Worm (Caenorhabditis elegans) whole organism, young adult: ENCODE results near the gene cha-1.

ENCODE experiments used
- D2030.7 ChIP-seq: fragments of 200-800 bp; sonication (Bioruptor generic); IDR thresholded peaks from 2 replicates; pipeline ENCODE4 v1.3.6; 2022; ENCODE audit warnings: missing genetic modification reagents, missing genetic modification characterization, missing compliant biosample characterization
- F37B4.10 ChIP-seq: fragments of 200-800 bp; sonication (Bioruptor generic); IDR thresholded peaks from 2 replicates; pipeline ENCODE4 v1.3.6; 2022; ENCODE audit warnings: missing genetic modification characterization, missing compliant biosample characterization
- F52B5.7 ChIP-seq: sonication (generic microtip); optimal IDR thresholded peaks from 2 replicates; lab custom pipeline; 2016; ENCODE audit warnings: mild to moderate bottlenecking, missing genetic modification characterization, missing compliant biosample characterization
- T07F8.4 ChIP-seq: sonication (generic microtip); optimal IDR thresholded peaks from 2 replicates; lab custom pipeline; 2016; ENCODE audit warnings: mild to moderate bottlenecking, missing genetic modification characterization, moderate library complexity, missing compliant biosample characterization
- T26A5.8 ChIP-seq: sonication (generic microtip); optimal IDR thresholded peaks from 2 replicates; lab custom pipeline; 2016; ENCODE audit warnings: missing genetic modification characterization, missing compliant biosample characterization
- Y56A3A.18 ChIP-seq: fragments of 200-800 bp; sonication (Bioruptor generic); IDR thresholded peaks from 2 replicates; pipeline ENCODE4 v1.3.6; 2022; ENCODE audit warnings: missing genetic modification reagents, missing genetic modification characterization, missing compliant biosample characterization
- aptf-2 ChIP-seq: fragments of 200-800 bp; sonication (Bioruptor generic); conservative IDR thresholded peaks from 2 replicates; pipeline ENCODE4 v1.3.6; 2022; ENCODE audit warnings: missing genetic modification reagents, missing genetic modification characterization, missing compliant biosample characterization
- aptf-3 ChIP-seq: fragments of 200-800 bp; sonication (Bioruptor generic); IDR thresholded peaks from 2 replicates; pipeline ENCODE4 v1.3.6; 2022; ENCODE audit warnings: missing genetic modification characterization, missing compliant biosample characterization
- attf-6 ChIP-seq: fragments of 200-800 bp; sonication (Bioruptor generic); IDR thresholded peaks from 2 replicates; pipeline ENCODE4 v1.3.6; 2022; ENCODE audit warnings: missing genetic modification reagents, missing genetic modification characterization, missing compliant biosample characterization
- cebp-1 ChIP-seq, 2 experiments: fragments of 200-800 bp in 1 of 2; sonication (Bioruptor generic) in 1 of 2; sonication (generic microtip) in 1 of 2; IDR thresholded peaks in 1 of 2; optimal IDR thresholded peaks in 1 of 2; 2 replicates each; pipeline versions ENCODE4 v1.3.6 to Lab custom; 2017 to 2022; ENCODE audit warnings: missing compliant biosample characterization in 2 of 2, missing genetic modification characterization in 2 of 2, mild to moderate bottlenecking in 1 of 2, missing genetic modification reagents in 1 of 2, moderate library complexity in 1 of 2
- dox-1 ChIP-seq: fragments of 200-800 bp; sonication (Bioruptor generic); IDR thresholded peaks from 2 replicates; pipeline ENCODE4 v1.3.6; 2022; ENCODE audit warnings: missing genetic modification reagents, missing genetic modification characterization, missing compliant biosample characterization
- efl-1 ChIP-seq: fragments of 150-350 bp; optimal IDR thresholded peaks from 2 replicates; lab custom pipeline; 2014; ENCODE audit warnings: missing biosample characterization, missing genetic modification reagents, missing genetic modification characterization
- fkh-3 ChIP-seq: sonication (generic microtip); optimal IDR thresholded peaks from 2 replicates; lab custom pipeline; 2016; ENCODE audit warnings: mild to moderate bottlenecking, missing genetic modification characterization, missing compliant biosample characterization
- gei-17 ChIP-seq: fragments of 200-800 bp; sonication (Bioruptor generic); optimal IDR thresholded peaks from 2 replicates; lab custom pipeline; 2018; ENCODE audit warnings: mild to moderate bottlenecking, missing genetic modification characterization, missing compliant biosample characterization
- hmg-1.2 ChIP-seq: fragments of 200-800 bp; sonication (Bioruptor generic); IDR thresholded peaks from 2 replicates; pipeline ENCODE4 v1.3.6; 2022; ENCODE audit warnings: missing genetic modification reagents, missing genetic modification characterization, missing compliant biosample characterization
- let-526 ChIP-seq: fragments of 200-800 bp; sonication (Bioruptor generic); IDR thresholded peaks from 2 replicates; pipeline ENCODE4 v1.3.6; 2022; ENCODE audit warnings: missing genetic modification reagents, missing genetic modification characterization, missing compliant biosample characterization
- lin-26 ChIP-seq: fragments of 200-800 bp; sonication (Bioruptor generic); IDR thresholded peaks from 2 replicates; pipeline ENCODE4 v1.3.6; 2022; ENCODE audit warnings: missing genetic modification reagents, missing genetic modification characterization, missing compliant biosample characterization
- lin-40 ChIP-seq: sonication (generic microtip); optimal IDR thresholded peaks from 2 replicates; lab custom pipeline; 2016; ENCODE audit warnings: missing genetic modification characterization, mild to moderate bottlenecking, missing compliant biosample characterization, missing genotype, missing genetic modification reagents
- lsy-27 ChIP-seq: sonication (generic microtip); optimal IDR thresholded peaks from 2 replicates; lab custom pipeline; 2017; ENCODE audit warnings: missing genetic modification characterization, mild to moderate bottlenecking, missing compliant biosample characterization, antibody characterized with exemption, missing genotype, borderline replicate concordance; ENCODE audit not compliant: insufficient read depth
- madf-3 ChIP-seq: fragments of 200-800 bp; sonication (Bioruptor generic); IDR thresholded peaks from 2 replicates; pipeline ENCODE4 v1.3.6; 2022; ENCODE audit warnings: missing genetic modification reagents, missing genetic modification characterization, missing compliant biosample characterization
- mcd-1 ChIP-seq: fragments of 200-800 bp; sonication (Bioruptor generic); IDR thresholded peaks from 2 replicates; pipeline ENCODE4 v1.3.6; 2022; ENCODE audit warnings: missing genetic modification reagents, missing genetic modification characterization, missing compliant biosample characterization
- mes-4 ChIP-seq: sonication (generic microtip); optimal IDR thresholded peaks from 2 replicates; lab custom pipeline; 2016; ENCODE audit warnings: missing genotype, missing genetic modification characterization, missing compliant biosample characterization
- nfya-2 ChIP-seq: fragments of 200-800 bp; sonication (Bioruptor generic); IDR thresholded peaks from 2 replicates; pipeline ENCODE4 v1.3.6; 2022; ENCODE audit warnings: missing genetic modification reagents, missing genetic modification characterization, missing compliant biosample characterization
- nhr-120 ChIP-seq: fragments of 200-800 bp; sonication (Bioruptor generic); IDR thresholded peaks from 2 replicates; pipeline ENCODE4 v1.3.6; 2022; ENCODE audit warnings: missing genetic modification characterization, missing compliant biosample characterization
- nhr-80 ChIP-seq: sonication (generic microtip); optimal IDR thresholded peaks from 2 replicates; lab custom pipeline; 2016; ENCODE audit warnings: missing genetic modification characterization, missing compliant biosample characterization
- rcor-1 ChIP-seq: fragments of 200-800 bp; sonication (Bioruptor generic); IDR thresholded peaks from 2 replicates; pipeline ENCODE4 v1.3.6; 2022; ENCODE audit warnings: missing genetic modification reagents, missing genetic modification characterization, missing compliant biosample characterization
- rpc-1 ChIP-seq, 2 experiments: fragments of 150-350 bp in 1 of 2; sonication (generic microtip) in 1 of 2; optimal IDR thresholded peaks; 2 replicates each; lab custom pipeline; 2014 to 2018; ENCODE audit warnings: missing biosample characterization in 1 of 2, missing genetic modification characterization in 1 of 2, missing genetic modification reagents in 1 of 2, missing genotype in 1 of 2
- sdz-38 ChIP-seq: sonication (generic microtip); optimal IDR thresholded peaks from 2 replicates; lab custom pipeline; 2016; ENCODE audit warnings: missing genotype, missing genetic modification characterization, missing compliant biosample characterization
- snpc-3.4 ChIP-seq: sonication (generic microtip); optimal IDR thresholded peaks from 2 replicates; lab custom pipeline; 2017; ENCODE audit warnings: missing genetic modification characterization, mild to moderate bottlenecking, missing compliant biosample characterization, antibody characterized with exemption, moderate library complexity, missing genotype, missing genetic modification reagents
- somi-1 ChIP-seq: fragments of 200-800 bp; sonication (Bioruptor generic); optimal IDR thresholded peaks from 2 replicates; lab custom pipeline; 2018; ENCODE audit warnings: mild to moderate bottlenecking, missing genetic modification characterization, missing compliant biosample characterization
- tbx-9 ChIP-seq: sonication (generic microtip); optimal IDR thresholded peaks from 2 replicates; lab custom pipeline; 2016; ENCODE audit warnings: borderline replicate concordance, missing genetic modification characterization, inconsistent platforms, missing compliant biosample characterization
- ztf-22 ChIP-seq: fragments of 200-800 bp; sonication (Bioruptor generic); optimal IDR thresholded peaks from 2 replicates; lab custom pipeline; 2018; ENCODE audit warnings: mild to moderate bottlenecking, missing genetic modification characterization, moderate library complexity, missing compliant biosample characterization
- ztf-26 ChIP-seq: sonication (generic microtip); optimal IDR thresholded peaks from 2 replicates; lab custom pipeline; 2017; ENCODE audit warnings: missing genetic modification characterization, missing compliant biosample characterization

The cha-1 gene

ce11 chrIV:3653420-3653823 lies 28.9 kb upstream of the cha-1 start:
- TF ChIP-seq sdz-38 (tag; lab: Kevin White, UChicago) (no peak), lsy-27 (tag; lab: Kevin White, UChicago) (no peak), mcd-1 (GFP tag; lab: Robert Waterston, UW) (0 out of 2 replicates have a peak, but pooled peaks have one; percentile 10), madf-3 (no peak), gei-17 (GFP tag; lab: Kevin White, UChicago) (no peak), dox-1 (0 out of 2 replicates have a peak, but pooled peaks have one; percentile 21), ztf-22 (GFP tag; lab: Kevin White, UChicago) (no peak), rcor-1 (GFP tag; lab: Robert Waterston, UW) (no peak), cebp-1 (GFP tag; IDR thresholded peaks at IDR 0.05; lab: Robert Waterston, UW) (no peak), cebp-1 (tag; optimal IDR thresholded peaks at IDR 0.05; lab: Kevin White, UChicago) (peak; percentile 14), T07F8.4 (tag; lab: Kevin White, UChicago) (no peak), ztf-26 (peak; percentile 28), F52B5.7 (no peak), hmg-1.2 (peak; percentile 98), lin-40 (tag; lab: Kevin White, UChicago) (peak; percentile 56), T26A5.8 (tag; lab: Kevin White, UChicago) (no peak), fkh-3 (tag; lab: Kevin White, UChicago) (no peak), rpc-1 (optimal IDR thresholded peaks at IDR 0.05; lab: Kevin White, UChicago) (no peak), rpc-1 (tag; optimal IDR thresholded peaks at IDR 0.05; lab: Kevin White, UChicago) (no peak), nhr-80 (tag; lab: Kevin White, UChicago) (peak; percentile 25), let-526 (GFP tag; lab: Robert Waterston, UW) (no peak)

- TF ChIP-seq efl-1 (GFP tag; lab: Kevin White, UChicago) (no peak), F37B4.10 (GFP tag; lab: Robert Waterston, UW) (no peak), attf-6 (no peak), aptf-2 (GFP tag; lab: Robert Waterston, UW) (no peak), T07F8.4 (tag; lab: Kevin White, UChicago) (no peak)
Measured at ce11 chrIV:3652784-3653383, 28.4 kb upstream of the cha-1 start.

- TF ChIP-seq somi-1 (GFP tag; lab: Kevin White, UChicago), result peak; percentile 3
- TF ChIP-seq lin-40 (tag; lab: Kevin White, UChicago), result peak; percentile 11
- TF ChIP-seq cebp-1 (GFP tag; IDR thresholded peaks at IDR 0.05; lab: Robert Waterston, UW), result no peak
- TF ChIP-seq cebp-1 (tag; optimal IDR thresholded peaks at IDR 0.05; lab: Kevin White, UChicago), result no peak
- peak; percentile 52 for TF ChIP-seq ztf-26
- no peak for TF ChIP-seq aptf-3 (GFP tag; lab: Robert Waterston, UW)
- no peak for TF ChIP-seq D2030.7
- no peak for TF ChIP-seq nfya-2 (GFP tag; lab: Robert Waterston, UW)
- TF ChIP-seq mes-4 (tag; lab: Kevin White, UChicago), result no peak
- TF ChIP-seq nhr-120 (GFP tag; lab: Robert Waterston, UW), result no peak
- TF ChIP-seq snpc-3.4 (tag; lab: Kevin White, UChicago), result no peak
- TF ChIP-seq F52B5.7, result no peak
- TF ChIP-seq tbx-9 (tag; lab: Kevin White, UChicago), result no peak
- TF ChIP-seq Y56A3A.18 (GFP tag; lab: Robert Waterston, UW), result no peak
- TF ChIP-seq lin-26 (GFP tag; lab: Robert Waterston, UW), result no peak
- TF ChIP-seq, all 124 proteins: peak for 3
Measured at ce11 chrIV:3652223-3652622, 27.7 kb upstream of the cha-1 start.
